Worm (Caenorhabditis elegans) whole organism, mixed stage, embryonic: ENCODE data around the gene T20D3.5.
"Not testable (repeated sequence)": the region's sequence is repeated elsewhere in the genome, so short reads cannot be mapped to it uniquely, and the experiment has no call there.

Experiments
- ceh-83 ChIP-seq: fragments of 200-800 bp; sonication (Bioruptor generic); optimal IDR thresholded peaks from 2 replicates; lab custom pipeline; 2018; ENCODE audit warnings: mild to moderate bottlenecking, missing genetic modification characterization, missing compliant biosample characterization
- ces-1 ChIP-seq: fragments of 150-350 bp; optimal IDR thresholded peaks from 2 replicates; lab custom pipeline; 2014; ENCODE audit warnings: missing biosample characterization, missing genetic modification reagents, missing genetic modification characterization
- mls-2 ChIP-seq: sonication (generic microtip); optimal IDR thresholded peaks from 2 replicates; lab custom pipeline; 2016; ENCODE audit warnings: mild to moderate bottlenecking, missing genetic modification characterization, moderate library complexity, missing compliant biosample characterization
- nhr-12 ChIP-seq: fragments of 150-350 bp; optimal IDR thresholded peaks from 2 replicates; lab custom pipeline; 2014; ENCODE audit warnings: missing biosample characterization, missing genetic modification characterization
- nhr-28 ChIP-seq: fragments of 150-350 bp; optimal IDR thresholded peaks from 2 replicates; lab custom pipeline; 2014; ENCODE audit warnings: missing biosample characterization, missing genetic modification characterization
- snpc-4 ChIP-seq: fragments of 150-350 bp; optimal IDR thresholded peaks from 2 replicates; lab custom pipeline; 2014; ENCODE audit warnings: missing biosample characterization, missing genetic modification characterization
- unc-62 ChIP-seq: fragments of 150-350 bp; optimal IDR thresholded peaks from 2 replicates; lab custom pipeline; 2014; ENCODE audit warnings: missing biosample characterization, missing genetic modification reagents, missing genetic modification characterization

DNA sequence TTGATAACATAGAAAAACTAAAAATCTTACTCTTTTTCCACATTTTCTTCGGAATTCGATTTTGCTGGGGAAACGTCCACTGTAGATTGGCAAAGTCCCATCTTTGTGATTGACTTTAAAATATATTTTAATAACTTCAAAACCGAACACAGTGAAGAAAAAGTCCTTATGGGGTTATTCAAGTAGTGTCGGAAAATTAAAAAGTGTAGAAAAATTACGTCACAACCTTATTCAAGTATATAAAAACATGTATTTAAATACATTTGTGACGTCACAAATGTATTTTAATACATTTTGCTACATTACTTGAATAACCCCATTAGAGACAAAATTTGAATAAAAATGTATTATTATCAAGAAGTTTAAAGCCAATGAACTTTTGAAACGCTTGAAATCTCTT lies 24.0 kb upstream of the T20D3.5 start, which contains the start of gene F49C12.7:
- TF ChIP-seq ceh-83 (GFP tag; lab: Kevin White, UChicago); snpc-4; ces-1 (GFP tag; lab: Kevin White, UChicago); unc-62; mls-2; nhr-28 (tag; lab: Kevin White, UChicago); nhr-12: not testable (repeated sequence)
